Fruit fly (Drosophila melanogaster): Measurements from ENCODE around the gene Tat.

Tat gene

DNA sequence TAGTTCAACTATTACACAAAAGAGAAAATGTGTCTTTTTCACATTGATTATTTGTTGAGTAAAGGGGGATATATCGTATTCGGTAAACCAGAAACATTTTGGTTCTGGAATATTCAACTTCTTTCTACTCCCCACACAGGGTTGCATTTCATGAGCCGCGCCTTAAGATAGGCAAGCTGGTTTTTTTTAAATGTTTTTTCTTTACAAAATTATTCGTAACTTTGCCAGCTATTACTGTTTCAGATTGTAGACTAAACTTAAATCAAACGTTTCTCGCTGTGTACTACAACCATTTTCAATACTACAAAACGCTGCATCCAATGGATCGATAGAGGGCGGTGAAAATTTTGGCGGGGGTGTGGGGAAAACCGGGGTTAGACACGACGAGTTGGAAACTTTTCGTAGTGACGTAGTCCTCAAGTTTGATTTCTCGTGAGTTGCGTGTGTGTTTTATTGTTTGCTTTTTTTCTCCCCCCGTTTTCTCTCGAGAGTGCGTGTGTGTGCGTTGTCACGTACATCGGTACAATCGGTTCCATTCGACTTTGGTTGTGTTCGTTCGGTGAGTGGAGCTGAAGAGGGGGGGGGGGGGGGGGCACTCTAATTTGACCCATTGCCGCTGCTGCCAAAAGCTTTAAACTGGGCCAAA is 47.4 kb upstream of the Tat start (continued):
- peak in 1 of 2 experiments; percentile 20 for TF ChIP-seq chif (GFP tag; optimal IDR thresholded peaks at IDR 0.05)
- peak; percentile 23 for TF ChIP-seq ind (GFP tag; optimal IDR thresholded peaks at IDR 0.05)
- TF ChIP-seq peb (GFP tag; IDR thresholded peaks at IDR 0.05) = 0 out of 2 replicates have a peak, but pooled peaks have one; percentile 15
- peak; percentile 40 for TF ChIP-seq grau (tag; optimal IDR thresholded peaks at IDR 0.05)
- no peak for TF ChIP-seq CG3065 (GFP tag; optimal IDR thresholded peaks at IDR 0.05)
- TF ChIP-seq slou (GFP tag; optimal IDR thresholded peaks at IDR 0.05) = no peak
- 0 out of 2 replicates have a peak, but pooled peaks have one; percentile 24 for TF ChIP-seq sna (GFP tag; IDR thresholded peaks at IDR 0.05; ENCODE audit: partially characterized antibody)
- no peak for TF ChIP-seq CG42726 (GFP tag; IDR thresholded peaks at IDR 0.05; ENCODE audit: partially characterized antibody)
- TF ChIP-seq CG30431 (GFP tag; optimal IDR thresholded peaks at IDR 0.05) = no peak
- no peak for TF ChIP-seq Side (GFP tag; optimal IDR thresholded peaks at IDR 0.05)
- peak; percentile 51 for TF ChIP-seq Sox102F (GFP tag; optimal IDR thresholded peaks at IDR 0.05)
- no peak for TF ChIP-seq repo (GFP tag; optimal IDR thresholded peaks at IDR 0.05)
- no peak for TF ChIP-seq CG43689 (GFP tag; IDR thresholded peaks at IDR 0.05)
- TF ChIP-seq Lim3 (GFP tag; IDR thresholded peaks at IDR 0.05) = no peak
- no peak for TF ChIP-seq CG10366 (GFP tag; IDR thresholded peaks at IDR 0.05)
- no peak for TF ChIP-seq gro (GFP tag; optimal IDR thresholded peaks at IDR 0.05)
- TF ChIP-seq Nf-YA (GFP tag; IDR thresholded peaks at IDR 0.05) = no peak
- TF ChIP-seq CG14050 (GFP tag; IDR thresholded peaks at IDR 0.05) = no peak
- no peak for TF ChIP-seq sim (GFP tag; IDR thresholded peaks at IDR 0.05)
- peak; percentile 16 for TF ChIP-seq CG7786 (GFP tag; optimal IDR thresholded peaks at IDR 0.05)
- TF ChIP-seq odd (GFP tag; optimal IDR thresholded peaks at IDR 0.05) = no peak
- TF ChIP-seq lola (GFP tag; optimal IDR thresholded peaks at IDR 0.05) = peak in 1 of 3 experiments; percentile 4
- no peak for TF ChIP-seq CG17186 (GFP tag; optimal IDR thresholded peaks at IDR 0.05)
- peak; percentile 46; the same call in 2 of the 3 replicates for TF ChIP-seq CG17361 (GFP tag; IDR thresholded peaks at IDR 0.05)
- TF ChIP-seq so (GFP tag; IDR thresholded peaks at IDR 0.05) = no peak
- TF ChIP-seq bcd (GFP tag; optimal IDR thresholded peaks at IDR 0.05) = peak; percentile 12
- peak; percentile 34 for TF ChIP-seq Meics (GFP tag; optimal IDR thresholded peaks at IDR 0.05)
- TF ChIP-seq Atf3 (GFP tag; optimal IDR thresholded peaks at IDR 0.05) = no peak
- no peak for TF ChIP-seq CG2875 (GFP tag; optimal IDR thresholded peaks at IDR 0.05)
- TF ChIP-seq ac (GFP tag; optimal IDR thresholded peaks at IDR 0.05) = no peak
- TF ChIP-seq HLH3B (GFP tag; IDR thresholded peaks at IDR 0.05) = peak; percentile 36; the same call in 1 of the 2 replicates
- no peak for TF ChIP-seq unc-4 (GFP tag; IDR thresholded peaks at IDR 0.05; ENCODE audit: partially characterized antibody)
- no peak for TF ChIP-seq al (GFP tag; IDR thresholded peaks at IDR 0.05)
- TF ChIP-seq HmgD (GFP tag; optimal IDR thresholded peaks at IDR 0.05) = no peak
- TF ChIP-seq zf30C (GFP tag; optimal IDR thresholded peaks at IDR 0.05) = peak; percentile 19
- TF ChIP-seq CG17385 (GFP tag; optimal IDR thresholded peaks at IDR 0.05) = peak; percentile 30
- peak; percentile 12 for TF ChIP-seq Hmr (GFP tag; optimal IDR thresholded peaks at IDR 0.05)
- TF ChIP-seq CG11560 (tag; IDR thresholded peaks at IDR 0.05) = no peak
- peak; percentile 22 for TF ChIP-seq Antp (GFP tag; optimal IDR thresholded peaks at IDR 0.05)
- no peak for TF ChIP-seq h (optimal IDR thresholded peaks at IDR 0.05)
- TF ChIP-seq Xrp1 (GFP tag; IDR thresholded peaks at IDR 0.05) = peak; percentile 55
- peak in 1 of 2 experiments; percentile 27 for TF ChIP-seq Eip74EF (GFP tag; optimal IDR thresholded peaks at IDR 0.05)
- peak; percentile 45 for TF ChIP-seq CG15601 (tag; optimal IDR thresholded peaks at IDR 0.05)
- peak; percentile 47 for TF ChIP-seq CG12391 (tag; optimal IDR thresholded peaks at IDR 0.05)
- no peak for TF ChIP-seq CG10431 (GFP tag; optimal IDR thresholded peaks at IDR 0.05)
- no peak for TF ChIP-seq br (optimal IDR thresholded peaks at IDR 0.05)
- TF ChIP-seq ap (GFP tag; IDR thresholded peaks at IDR 0.05) = no peak
- TF ChIP-seq hbn (GFP tag; IDR thresholded peaks at IDR 0.05; ENCODE audit: partially characterized antibody) = no peak
- no peak for TF ChIP-seq CG11093 (GFP tag; IDR thresholded peaks at IDR 0.05)
- no peak; the same call in 1 of the 2 replicates for TF ChIP-seq CG9932 (GFP tag; IDR thresholded peaks at IDR 0.05)
- TF ChIP-seq Taf1 (GFP tag; IDR thresholded peaks at IDR 0.05) = no peak

Measured in whole organism, embryonic.